Worm (Caenorhabditis elegans) whole organism, young adult: Measurements from ENCODE around the gene gei-14.

Experiments used
- C17E4.6 ChIP-seq: fragments of 200-800 bp; sonication (Bioruptor generic); IDR thresholded peaks from 2 replicates; pipeline ENCODE4 v1.3.6; 2022; ENCODE audit warnings: missing genetic modification reagents, missing genetic modification characterization, missing compliant biosample characterization
- D2030.7 ChIP-seq: fragments of 200-800 bp; sonication (Bioruptor generic); IDR thresholded peaks from 2 replicates; pipeline ENCODE4 v1.3.6; 2022; ENCODE audit warnings: missing genetic modification reagents, missing genetic modification characterization, missing compliant biosample characterization
- F33H1.4 ChIP-seq: fragments of 200-800 bp; sonication (Bioruptor generic); IDR thresholded peaks from 2 replicates; pipeline ENCODE4 v1.3.6; 2022; ENCODE audit warnings: missing genetic modification reagents, missing genetic modification characterization, missing compliant biosample characterization
- F49E8.2 ChIP-seq: sonication (generic microtip); optimal IDR thresholded peaks from 3 replicates; lab custom pipeline; 2017; ENCODE audit warnings: missing genetic modification characterization, mild to moderate bottlenecking, missing compliant biosample characterization, antibody characterized with exemption, moderate library complexity; ENCODE audit not compliant: insufficient read depth
- F52B5.7 ChIP-seq: sonication (generic microtip); optimal IDR thresholded peaks from 2 replicates; lab custom pipeline; 2016; ENCODE audit warnings: mild to moderate bottlenecking, missing genetic modification characterization, missing compliant biosample characterization
- F57C9.4 ChIP-seq: sonication (generic microtip); optimal IDR thresholded peaks from 2 replicates; lab custom pipeline; 2017; ENCODE audit warnings: mild to moderate bottlenecking, missing genetic modification characterization, missing compliant biosample characterization
- Y53G8AR.9 ChIP-seq: fragments of 200-800 bp; sonication (Bioruptor generic); conservative IDR thresholded peaks from 2 replicates; pipeline ENCODE4 v1.3.6; 2022; ENCODE audit warnings: missing genetic modification reagents, missing genetic modification characterization, missing compliant biosample characterization
- akir-1 ChIP-seq: fragments of 200-800 bp; sonication (Bioruptor generic); optimal IDR thresholded peaks from 2 replicates; lab custom pipeline; 2018; ENCODE audit warnings: mild to moderate bottlenecking, missing genetic modification characterization, moderate library complexity, missing compliant biosample characterization
- ama-1 ChIP-seq, 3 experiments: fragments of 150-350 bp in 1 of 3; sonication (generic microtip) in 2 of 3; optimal IDR thresholded peaks; 2 replicates each; lab custom pipeline; 2014 to 2018; ENCODE audit warnings: missing biosample characterization in 2 of 3, missing genetic modification characterization in 2 of 3, missing genetic modification reagents in 2 of 3
- aptf-3 ChIP-seq: fragments of 200-800 bp; sonication (Bioruptor generic); IDR thresholded peaks from 2 replicates; pipeline ENCODE4 v1.3.6; 2022; ENCODE audit warnings: missing genetic modification characterization, missing compliant biosample characterization
- atf-7 ChIP-seq: sonication (generic microtip); optimal IDR thresholded peaks from 2 replicates; lab custom pipeline; 2017; ENCODE audit warnings: mild to moderate bottlenecking, missing genetic modification characterization, missing compliant biosample characterization
- athp-1 ChIP-seq: sonication (generic microtip); optimal IDR thresholded peaks from 2 replicates; lab custom pipeline; 2017; ENCODE audit warnings: mild to moderate bottlenecking, missing genetic modification characterization, missing compliant biosample characterization
- attf-6 ChIP-seq: fragments of 200-800 bp; sonication (Bioruptor generic); IDR thresholded peaks from 2 replicates; pipeline ENCODE4 v1.3.6; 2022; ENCODE audit warnings: missing genetic modification reagents, missing genetic modification characterization, missing compliant biosample characterization
- ceh-27 ChIP-seq: fragments of 200-800 bp; sonication (Bioruptor generic); optimal IDR thresholded peaks from 2 replicates; lab custom pipeline; 2018; ENCODE audit warnings: mild to moderate bottlenecking, missing genetic modification characterization, moderate library complexity, missing compliant biosample characterization
- die-1 ChIP-seq: sonication (generic microtip); optimal IDR thresholded peaks from 2 replicates; lab custom pipeline; 2016; ENCODE audit warnings: missing genotype, mild to moderate bottlenecking, missing genetic modification characterization, missing compliant biosample characterization
- dox-1 ChIP-seq: fragments of 200-800 bp; sonication (Bioruptor generic); IDR thresholded peaks from 2 replicates; pipeline ENCODE4 v1.3.6; 2022; ENCODE audit warnings: missing genetic modification reagents, missing genetic modification characterization, missing compliant biosample characterization
- dpl-1 ChIP-seq: fragments of 150-350 bp; optimal IDR thresholded peaks from 2 replicates; lab custom pipeline; 2014; ENCODE audit warnings: missing biosample characterization, missing genetic modification reagents, missing genetic modification characterization
- efl-1 ChIP-seq: fragments of 150-350 bp; optimal IDR thresholded peaks from 2 replicates; lab custom pipeline; 2014; ENCODE audit warnings: missing biosample characterization, missing genetic modification reagents, missing genetic modification characterization
- egl-44 ChIP-seq: fragments of 200-800 bp; sonication (Bioruptor generic); IDR thresholded peaks from 2 replicates; pipeline ENCODE4 v1.3.6; 2022; ENCODE audit warnings: missing genetic modification reagents, missing genetic modification characterization, missing compliant biosample characterization
- ekl-4 ChIP-seq: fragments of 200-800 bp; sonication (Bioruptor generic); IDR thresholded peaks from 2 replicates; pipeline ENCODE4 v1.3.6; 2022; ENCODE audit warnings: missing genetic modification reagents, missing genetic modification characterization, missing compliant biosample characterization
- him-1 ChIP-seq: sonication (generic microtip); optimal IDR thresholded peaks from 2 replicates; lab custom pipeline; 2016; ENCODE audit warnings: missing genotype, missing genetic modification reagents, missing genetic modification characterization, missing compliant biosample characterization
- hmg-1.2 ChIP-seq: fragments of 200-800 bp; sonication (Bioruptor generic); IDR thresholded peaks from 2 replicates; pipeline ENCODE4 v1.3.6; 2022; ENCODE audit warnings: missing genetic modification reagents, missing genetic modification characterization, missing compliant biosample characterization
- hrde-1 ChIP-seq: sonication (generic microtip); optimal IDR thresholded peaks from 2 replicates; lab custom pipeline; 2016; ENCODE audit warnings: missing genetic modification characterization, mild to moderate bottlenecking, missing compliant biosample characterization, moderate library complexity, missing genotype, missing genetic modification reagents, borderline replicate concordance
- lin-26 ChIP-seq: fragments of 200-800 bp; sonication (Bioruptor generic); IDR thresholded peaks from 2 replicates; pipeline ENCODE4 v1.3.6; 2022; ENCODE audit warnings: missing genetic modification reagents, missing genetic modification characterization, missing compliant biosample characterization
- lin-35 ChIP-seq, 3 experiments: fragments of 150-350 bp in 2 of 3; sonication (generic microtip) in 1 of 3; optimal IDR thresholded peaks; 2 replicates each; lab custom pipeline; 2014 to 2018; ENCODE audit warnings: missing biosample characterization in 3 of 3, missing genetic modification characterization in 3 of 3, missing genetic modification reagents in 3 of 3
- lsl-1 ChIP-seq: fragments of 200-800 bp; sonication (Bioruptor generic); optimal IDR thresholded peaks from 2 replicates; lab custom pipeline; 2018; ENCODE audit warnings: mild to moderate bottlenecking, missing genetic modification characterization, moderate library complexity, missing compliant biosample characterization
- madf-6 ChIP-seq: fragments of 200-800 bp; sonication (Bioruptor generic); IDR thresholded peaks from 2 replicates; pipeline ENCODE4 v1.3.6; 2022; ENCODE audit warnings: missing genetic modification reagents, missing genetic modification characterization, missing compliant biosample characterization
- madf-8 ChIP-seq: fragments of 200-800 bp; sonication (Bioruptor generic); conservative IDR thresholded peaks from 2 replicates; pipeline ENCODE4 v1.3.6; 2022; ENCODE audit warnings: missing genetic modification reagents, missing genetic modification characterization, missing compliant biosample characterization
- mcd-1 ChIP-seq: fragments of 200-800 bp; sonication (Bioruptor generic); IDR thresholded peaks from 2 replicates; pipeline ENCODE4 v1.3.6; 2022; ENCODE audit warnings: missing genetic modification reagents, missing genetic modification characterization, missing compliant biosample characterization
- mes-4 ChIP-seq: sonication (generic microtip); optimal IDR thresholded peaks from 2 replicates; lab custom pipeline; 2016; ENCODE audit warnings: missing genotype, missing genetic modification characterization, missing compliant biosample characterization
- mxl-1 ChIP-seq: sonication (generic microtip); optimal IDR thresholded peaks from 2 replicates; lab custom pipeline; 2016; ENCODE audit warnings: missing genetic modification characterization, missing compliant biosample characterization
- nhr-120 ChIP-seq: fragments of 200-800 bp; sonication (Bioruptor generic); IDR thresholded peaks from 2 replicates; pipeline ENCODE4 v1.3.6; 2022; ENCODE audit warnings: missing genetic modification characterization, missing compliant biosample characterization
- nhr-27 ChIP-seq: fragments of 200-800 bp; sonication (Bioruptor generic); optimal IDR thresholded peaks from 2 replicates; lab custom pipeline; 2018; ENCODE audit warnings: mild to moderate bottlenecking, missing genetic modification characterization, moderate library complexity, missing compliant biosample characterization
- nhr-80 ChIP-seq: sonication (generic microtip); optimal IDR thresholded peaks from 2 replicates; lab custom pipeline; 2016; ENCODE audit warnings: missing genetic modification characterization, missing compliant biosample characterization
- rcor-1 ChIP-seq: fragments of 200-800 bp; sonication (Bioruptor generic); IDR thresholded peaks from 2 replicates; pipeline ENCODE4 v1.3.6; 2022; ENCODE audit warnings: missing genetic modification reagents, missing genetic modification characterization, missing compliant biosample characterization
- rpc-1 ChIP-seq, 2 experiments: fragments of 150-350 bp in 1 of 2; sonication (generic microtip) in 1 of 2; optimal IDR thresholded peaks; 2 replicates each; lab custom pipeline; 2014 to 2018; ENCODE audit warnings: missing biosample characterization in 1 of 2, missing genetic modification characterization in 1 of 2, missing genetic modification reagents in 1 of 2, missing genotype in 1 of 2
- sdz-38 ChIP-seq: sonication (generic microtip); optimal IDR thresholded peaks from 2 replicates; lab custom pipeline; 2016; ENCODE audit warnings: missing genotype, missing genetic modification characterization, missing compliant biosample characterization
- snpc-1.1 ChIP-seq: sonication (generic microtip); optimal IDR thresholded peaks from 2 replicates; lab custom pipeline; 2017; ENCODE audit warnings: missing genetic modification characterization, mild to moderate bottlenecking, missing compliant biosample characterization, antibody characterized with exemption, moderate library complexity, missing genotype, missing genetic modification reagents; ENCODE audit not compliant: insufficient read depth
- somi-1 ChIP-seq: fragments of 200-800 bp; sonication (Bioruptor generic); optimal IDR thresholded peaks from 2 replicates; lab custom pipeline; 2018; ENCODE audit warnings: mild to moderate bottlenecking, missing genetic modification characterization, missing compliant biosample characterization
- tbx-9 ChIP-seq: sonication (generic microtip); optimal IDR thresholded peaks from 2 replicates; lab custom pipeline; 2016; ENCODE audit warnings: borderline replicate concordance, missing genetic modification characterization, inconsistent platforms, missing compliant biosample characterization
- tlf-1 ChIP-seq: fragments of 200-800 bp; sonication (Bioruptor generic); optimal IDR thresholded peaks from 2 replicates; lab custom pipeline; 2018; ENCODE audit warnings: mild to moderate bottlenecking, missing genetic modification characterization, missing compliant biosample characterization
- unc-130 ChIP-seq: sonication (generic microtip); optimal IDR thresholded peaks from 2 replicates; lab custom pipeline; 2016; ENCODE audit warnings: missing genetic modification reagents, missing genetic modification characterization, missing compliant biosample characterization
- unc-62 ChIP-seq: fragments of 150-350 bp; optimal IDR thresholded peaks from 2 replicates; lab custom pipeline; 2014; ENCODE audit warnings: missing biosample characterization, missing genetic modification reagents, missing genetic modification characterization
- xnd-1 ChIP-seq: sonication (generic microtip); optimal IDR thresholded peaks from 2 replicates; lab custom pipeline; 2016; ENCODE audit warnings: missing genotype, missing genetic modification reagents, missing genetic modification characterization, missing compliant biosample characterization
- ztf-3 ChIP-seq: fragments of 200-800 bp; sonication (Bioruptor generic); optimal IDR thresholded peaks from 2 replicates; lab custom pipeline; 2018; ENCODE audit warnings: mild to moderate bottlenecking, missing genetic modification characterization, missing compliant biosample characterization

The gei-14 gene

ce11 chrII:8273060-8273459 lies 3.0 kb downstream of the gei-14 start (continued):
- TF ChIP-seq unc-130 (GFP tag; lab: Kevin White, UChicago) (peak; percentile 25), F49E8.2 (tag; lab: Kevin White, UChicago) (peak; percentile 64), rcor-1 (GFP tag; lab: Robert Waterston, UW) (peak; percentile 20; the same call in 1 of the 2 replicates), atf-7 (tag; lab: Kevin White, UChicago) (peak; percentile 6)

DNA sequence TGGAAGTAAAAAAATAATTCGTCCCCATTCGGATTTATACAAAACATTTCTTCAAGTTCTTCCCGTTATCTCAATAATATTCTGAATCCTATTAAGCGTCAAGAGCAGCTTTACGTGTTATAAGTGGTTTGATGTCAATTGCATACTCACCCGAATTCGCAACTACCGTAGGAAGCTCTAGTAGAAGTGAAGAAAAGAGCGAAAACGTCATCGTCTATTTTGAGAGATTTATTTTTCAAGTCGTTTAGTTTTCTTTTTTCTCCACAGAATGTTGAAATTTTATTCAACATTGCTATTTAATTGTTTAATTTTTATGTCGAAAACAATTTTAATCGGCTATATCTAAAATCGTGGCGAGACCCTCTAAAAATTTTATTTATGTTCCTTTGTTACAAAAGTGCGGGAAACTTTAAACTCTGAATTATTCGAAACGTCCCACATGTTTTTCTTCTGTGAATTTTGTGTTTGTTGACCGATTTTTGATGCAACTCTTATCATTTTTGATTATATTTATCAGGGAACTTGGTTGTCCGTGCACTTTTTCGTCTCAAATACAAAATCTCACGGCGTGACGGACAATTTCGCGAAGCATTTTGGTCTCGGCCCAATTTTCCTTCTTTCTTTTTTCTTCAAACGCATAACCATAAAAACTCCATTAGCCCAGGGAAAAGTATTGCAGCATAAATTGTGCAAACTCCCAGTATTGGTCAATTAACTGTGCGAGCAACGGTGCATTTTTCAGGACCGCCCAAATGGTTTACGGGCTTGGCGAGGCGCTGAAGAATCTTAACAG lies 6.0 kb downstream of the gei-14 start, which contains the start of gene tdc-1:
tdc-1 (plus strand) TSS at position 743 of the 793 bp plus-strand sequence.
- TF ChIP-seq egl-44 (GFP tag; lab: Robert Waterston, UW) (no peak), him-1 (tag; lab: Kevin White, UChicago) (peak; percentile 31), dpl-1 (GFP tag; lab: Kevin White, UChicago) (peak; percentile 43), D2030.7 (GFP tag; lab: Robert Waterston, UW) (peak; percentile 51), lin-26 (GFP tag; lab: Robert Waterston, UW) (no peak), nhr-80 (tag; lab: Kevin White, UChicago) (no peak), rpc-1 (optimal IDR thresholded peaks at IDR 0.05; lab: Kevin White, UChicago) (no peak), rpc-1 (tag; optimal IDR thresholded peaks at IDR 0.05; lab: Kevin White, UChicago) (no peak), F57C9.4 (tag; lab: Kevin White, UChicago) (no peak), lsl-1 (GFP tag; lab: Kevin White, UChicago) (peak; percentile 90), madf-8 (peak; percentile 76), mxl-1 (tag; lab: Kevin White, UChicago) (no peak), tbx-9 (tag; lab: Kevin White, UChicago) (no peak), hrde-1 (tag; lab: Kevin White, UChicago) (no peak), ekl-4 (GFP tag; lab: Robert Waterston, UW) (no peak), somi-1 (no peak), F49E8.2 (tag; lab: Kevin White, UChicago) (no peak), F52B5.7 (tag; lab: Kevin White, UChicago) (no peak), xnd-1 (tag; lab: Kevin White, UChicago) (peak; percentile 88), ama-1 (optimal IDR thresholded peaks at IDR 0.05; lab: Kevin White, UChicago) (no peak), ama-1 (GFP tag; optimal IDR thresholded peaks at IDR 0.05; lab: Kevin White, UChicago) (no peak), nhr-27 (tag; lab: Kevin White, UChicago) (no peak), snpc-1.1 (tag; lab: Kevin White, UChicago) (no peak), hmg-1.2 (GFP tag; lab: Robert Waterston, UW) (no peak), athp-1 (no peak), F33H1.4 (GFP tag; lab: Robert Waterston, UW) (peak; percentile 88), efl-1 (GFP tag; lab: Kevin White, UChicago) (peak; percentile 82), madf-6 (GFP tag; lab: Robert Waterston, UW) (peak; percentile 93), tlf-1 (no peak), mcd-1 (GFP tag; lab: Robert Waterston, UW) (no peak), lin-35 (GFP tag; optimal IDR thresholded peaks at IDR 0.05; lab: Kevin White, UChicago) (no peak), C17E4.6 (GFP tag; lab: Robert Waterston, UW) (no peak), ceh-27 (GFP tag; lab: Kevin White, UChicago) (no peak), dox-1 (peak; percentile 7; the same call in 1 of the 2 replicates), aptf-3 (GFP tag; lab: Robert Waterston, UW) (no peak), sdz-38 (tag; lab: Kevin White, UChicago) (no peak), Y53G8AR.9 (GFP tag; lab: Robert Waterston, UW) (no peak), mes-4 (tag; lab: Kevin White, UChicago) (no peak), attf-6 (GFP tag; lab: Robert Waterston, UW) (no peak), unc-62 (GFP tag; lab: Kevin White, UChicago) (no peak), ztf-3 (no peak), rcor-1 (GFP tag; lab: Robert Waterston, UW) (no peak), die-1 (tag; lab: Kevin White, UChicago) (no peak), nhr-120 (GFP tag; lab: Robert Waterston, UW) (no peak), akir-1 (GFP tag; lab: Kevin White, UChicago) (no peak)
